Worm (Caenorhabditis elegans) whole organism, early embryonic: ENCODE data around the gene ptc-3.

Experiments used
- F13C5.2 ChIP-seq: sonication (generic microtip); optimal IDR thresholded peaks from 2 replicates; lab custom pipeline; 2017; ENCODE audit warnings: mild to moderate bottlenecking, missing genetic modification characterization, inconsistent platforms, missing compliant biosample characterization
- hmbx-1 ChIP-seq: sonication (generic microtip); optimal IDR thresholded peaks from 2 replicates; lab custom pipeline; 2016; ENCODE audit warnings: mild to moderate bottlenecking, missing genetic modification characterization, missing compliant biosample characterization
- hmg-4 ChIP-seq: fragments of 200-800 bp; sonication (Bioruptor generic); optimal IDR thresholded peaks from 2 replicates; lab custom pipeline; 2018; ENCODE audit warnings: mild to moderate bottlenecking, missing genetic modification characterization, missing compliant biosample characterization
- hnd-1 ChIP-seq: sonication (generic microtip); optimal IDR thresholded peaks from 2 replicates; lab custom pipeline; 2016; ENCODE audit warnings: missing genetic modification characterization, missing compliant biosample characterization
- tbx-11 ChIP-seq: fragments of 200-800 bp; sonication (Bioruptor generic); IDR thresholded peaks from 2 replicates; pipeline ENCODE4 v1.3.6; 2022; ENCODE audit warnings: missing genetic modification characterization, missing compliant biosample characterization

ce11 chrII:2881088-2881487, 28.7 kb upstream of the ptc-3 start:
- TF ChIP-seq hmbx-1 (tag; lab: Kevin White, UChicago) (no peak), F13C5.2 (tag; lab: Kevin White, UChicago) (no peak), hnd-1 (tag; lab: Kevin White, UChicago) (no peak), tbx-11 (no peak), hmg-4 (no peak)
